Fruit fly (Drosophila melanogaster) whole organism, embryonic: ENCODE data around the gene beta4GalT7.
A peak's percentile ranks its signal among the peaks of the same experiment; 100 is the strongest.

Experiments used
- Awh ChIP-seq: fragments of 200-800 bp; sonication (Bioruptor generic); IDR thresholded peaks from 2 replicates; pipeline ENCODE4, ENCODE4 v1.3.6; 2022; ENCODE audit warnings: missing biosample characterization, missing genetic modification characterization
- Blimp-1 ChIP-seq: fragments of 200-800 bp; sonication (Bioruptor generic); optimal IDR thresholded peaks from 3 replicates; lab custom pipeline; 2018; ENCODE audit warnings: missing biosample characterization, missing genetic modification characterization, mild to moderate bottlenecking, moderate library complexity, missing genetic modification reagents
- CG11723 ChIP-seq: fragments of 200-800 bp; sonication (Bioruptor generic); optimal IDR thresholded peaks from 2 replicates; lab custom pipeline; 2017; ENCODE audit warnings: missing biosample characterization, mild to moderate bottlenecking, missing genetic modification characterization
- CG12391 ChIP-seq: fragments of 200-800 bp; sonication (Bioruptor generic); optimal IDR thresholded peaks from 3 replicates; lab custom pipeline; 2018; ENCODE audit warnings: missing biosample characterization, mild to moderate bottlenecking, missing genetic modification characterization, moderate library complexity
- CG12659 ChIP-seq: fragments of 200-800 bp; sonication (Bioruptor generic); optimal IDR thresholded peaks from 3 replicates; lab custom pipeline; 2017; ENCODE audit warnings: mild to moderate bottlenecking, missing biosample characterization, missing genetic modification reagents, missing genetic modification characterization
- CG14860 ChIP-seq: fragments of 200-800 bp; sonication (Bioruptor generic); IDR thresholded peaks from 3 replicates; pipeline ENCODE4 v1.3.6; 2022; ENCODE audit warnings: missing biosample characterization, missing genetic modification characterization; ENCODE audit not compliant: partially characterized antibody
- CG15479 ChIP-seq: fragments of 200-800 bp; sonication (Bioruptor generic); optimal IDR thresholded peaks from 3 replicates; lab custom pipeline; 2019; ENCODE audit warnings: missing biosample characterization, mild to moderate bottlenecking, missing genetic modification characterization, moderate library complexity
- CG1603 ChIP-seq: fragments of 200-800 bp; sonication (Bioruptor generic); optimal IDR thresholded peaks from 2 replicates; lab custom pipeline; 2019; ENCODE audit warnings: missing biosample characterization, mild to moderate bottlenecking, missing genetic modification characterization, moderate library complexity
- CG16863 ChIP-seq: fragments of 200-800 bp; sonication (Bioruptor generic); optimal IDR thresholded peaks from 3 replicates; lab custom pipeline; 2016; ENCODE audit warnings: missing biosample characterization, missing genetic modification characterization
- CG18262 ChIP-seq: fragments of 200-800 bp; optimal IDR thresholded peaks from 3 replicates; lab custom pipeline; 2019; ENCODE audit warnings: missing biosample characterization, mild to moderate bottlenecking, missing genetic modification characterization, moderate library complexity
- CG2120 ChIP-seq: fragments of 200-800 bp; sonication (Bioruptor generic); optimal IDR thresholded peaks from 3 replicates; lab custom pipeline; 2016; ENCODE audit warnings: missing biosample characterization, missing genetic modification characterization
- CG3065 ChIP-seq: fragments of 200-800 bp; sonication (Bioruptor generic); optimal IDR thresholded peaks from 2 replicates; lab custom pipeline; 2016; ENCODE audit warnings: missing biosample characterization, missing genetic modification characterization
- CG31365 ChIP-seq: fragments of 200-800 bp; sonication (Bioruptor generic); optimal IDR thresholded peaks from 2 replicates; lab custom pipeline; 2018; ENCODE audit warnings: missing biosample characterization, mild to moderate bottlenecking, missing genetic modification characterization
- CG31441 ChIP-seq: fragments of 200-800 bp; sonication (Bioruptor generic); IDR thresholded peaks from 2 replicates; pipeline ENCODE4 v1.3.6; 2022; ENCODE audit warnings: missing biosample characterization, missing genetic modification characterization
- CG33213 ChIP-seq: fragments of 200-800 bp; sonication (Bioruptor generic); optimal IDR thresholded peaks from 3 replicates; lab custom pipeline; 2016; ENCODE audit warnings: missing biosample characterization, missing genetic modification characterization
- CG43689 ChIP-seq: fragments of 200-800 bp; sonication (Bioruptor generic); IDR thresholded peaks from 2 replicates; pipeline ENCODE4 v1.3.6; 2022; ENCODE audit warnings: missing biosample characterization, missing genetic modification characterization
- CG4404 ChIP-seq: fragments of 200-800 bp; sonication (Bioruptor generic); IDR thresholded peaks from 2 replicates; pipeline ENCODE4 v1.3.6; 2022; ENCODE audit warnings: missing biosample characterization, missing genetic modification characterization
- CG4820 ChIP-seq: fragments of 200-800 bp; sonication (Bioruptor generic); optimal IDR thresholded peaks from 3 replicates; lab custom pipeline; 2016; ENCODE audit warnings: missing biosample characterization, missing genetic modification characterization
- CG6272 ChIP-seq: fragments of 200-800 bp; sonication (Bioruptor generic); IDR thresholded peaks from 2 replicates; pipeline ENCODE4 v1.3.6; 2022; ENCODE audit warnings: missing biosample characterization, missing genetic modification characterization
- CG6854 ChIP-seq: fragments of 200-800 bp; sonication (Bioruptor generic); optimal IDR thresholded peaks from 3 replicates; lab custom pipeline; 2017; ENCODE audit warnings: missing biosample characterization, mild to moderate bottlenecking, missing genetic modification characterization
- CG7987 ChIP-seq: fragments of 200-800 bp; sonication (Bioruptor generic); optimal IDR thresholded peaks from 2 replicates; lab custom pipeline; 2018; ENCODE audit warnings: missing biosample characterization, mild to moderate bottlenecking, missing genetic modification characterization, moderate library complexity
- CG8290 ChIP-seq, 3 experiments: fragments of 200-800 bp; sonication (Bioruptor generic); optimal IDR thresholded peaks; 2 replicates each; lab custom pipeline; 2016 to 2019; ENCODE audit warnings: missing biosample characterization in 3 of 3, missing genetic modification characterization in 3 of 3, mild to moderate bottlenecking in 2 of 3, moderate library complexity in 1 of 3
- CG9437 ChIP-seq: fragments of 200-800 bp; sonication (Bioruptor generic); optimal IDR thresholded peaks from 2 replicates; lab custom pipeline; 2018; ENCODE audit warnings: missing biosample characterization, mild to moderate bottlenecking, missing genetic modification characterization
- ERR ChIP-seq: fragments of 200-800 bp; sonication (Bioruptor generic); optimal IDR thresholded peaks from 2 replicates; lab custom pipeline; 2016; ENCODE audit warnings: missing biosample characterization, missing genetic modification characterization
- Fer1 ChIP-seq: fragments of 200-800 bp; sonication (Bioruptor generic); optimal IDR thresholded peaks from 2 replicates; lab custom pipeline; 2017; ENCODE audit warnings: missing biosample characterization, mild to moderate bottlenecking, missing genetic modification characterization
- Fer3 ChIP-seq: fragments of 200-800 bp; sonication (Bioruptor generic); optimal IDR thresholded peaks from 2 replicates; lab custom pipeline; 2018; ENCODE audit warnings: missing biosample characterization, mild to moderate bottlenecking, missing genetic modification characterization, moderate library complexity
- HHEX ChIP-seq: fragments of 200-800 bp; sonication (Bioruptor generic); optimal IDR thresholded peaks from 3 replicates; lab custom pipeline; 2017; ENCODE audit warnings: missing biosample characterization, mild to moderate bottlenecking, missing genetic modification characterization, missing genetic modification reagents
- HLHmδ ChIP-seq: fragments of 200-800 bp; sonication (Bioruptor generic); optimal IDR thresholded peaks from 2 replicates; lab custom pipeline; 2018; ENCODE audit warnings: missing biosample characterization, mild to moderate bottlenecking, missing genetic modification characterization, moderate library complexity
- Hand ChIP-seq: fragments of 200-800 bp; sonication (Bioruptor generic); optimal IDR thresholded peaks from 2 replicates; lab custom pipeline; 2017; ENCODE audit warnings: mild to moderate bottlenecking, missing biosample characterization, missing genetic modification reagents, missing genetic modification characterization
- Hr39 ChIP-seq: fragments of >200 bp; optimal IDR thresholded peaks from 2 replicates; lab custom pipeline; 2017
- NC2β ChIP-seq: fragments of 200-800 bp; sonication (Bioruptor generic); optimal IDR thresholded peaks from 2 replicates; lab custom pipeline; 2016; ENCODE audit warnings: missing biosample characterization, missing genetic modification characterization
- Vsx1 ChIP-seq: fragments of 200-800 bp; sonication (Bioruptor generic); optimal IDR thresholded peaks from 2 replicates; lab custom pipeline; 2017; ENCODE audit warnings: missing biosample characterization, mild to moderate bottlenecking, missing genetic modification characterization, missing genetic modification reagents
- abd-A ChIP-seq: fragments of 200-800 bp; sonication (Bioruptor generic); optimal IDR thresholded peaks from 3 replicates; lab custom pipeline; 2019; ENCODE audit warnings: missing biosample characterization, mild to moderate bottlenecking, missing genetic modification characterization, moderate library complexity
- aop ChIP-seq: fragments of 200-800 bp; sonication (Bioruptor generic); IDR thresholded peaks from 2 replicates; pipeline ENCODE4 v1.3.6; 2022; ENCODE audit warnings: missing biosample characterization, missing genetic modification characterization
- az2 ChIP-seq: fragments of 200-800 bp; sonication (Bioruptor generic); optimal IDR thresholded peaks from 3 replicates; lab custom pipeline; 2016; ENCODE audit warnings: missing biosample characterization, missing genetic modification characterization
- bsh ChIP-seq, 2 experiments: fragments of 200-800 bp; sonication (Bioruptor generic); optimal IDR thresholded peaks; 2 replicates each; lab custom pipeline; 2017 to 2018; ENCODE audit warnings: mild to moderate bottlenecking in 2 of 2, missing biosample characterization in 2 of 2, missing genetic modification characterization in 2 of 2, moderate library complexity in 1 of 2
- dm ChIP-seq: fragments of 200-800 bp; sonication (Bioruptor generic); optimal IDR thresholded peaks from 3 replicates; lab custom pipeline; 2016; ENCODE audit warnings: missing biosample characterization, missing genetic modification characterization
- dmrt11E ChIP-seq: fragments of 200-800 bp; sonication (Bioruptor generic); optimal IDR thresholded peaks from 3 replicates; lab custom pipeline; 2018; ENCODE audit warnings: missing biosample characterization, mild to moderate bottlenecking, missing genetic modification characterization, moderate library complexity
- gro ChIP-seq: fragments of 200-800 bp; sonication (Bioruptor generic); optimal IDR thresholded peaks from 2 replicates; lab custom pipeline; 2016; ENCODE audit warnings: missing biosample characterization, missing genetic modification characterization
- her ChIP-seq: fragments of 200-800 bp; sonication (Bioruptor generic); optimal IDR thresholded peaks from 2 replicates; lab custom pipeline; 2016; ENCODE audit warnings: missing biosample characterization, missing genetic modification characterization
- klu ChIP-seq: fragments of 200-800 bp; sonication (Bioruptor generic); IDR thresholded peaks from 2 replicates; pipeline ENCODE4 v1.3.6; 2022; ENCODE audit warnings: missing biosample characterization, missing genetic modification characterization
- luna ChIP-seq: fragments of 200-800 bp; sonication (Bioruptor generic); optimal IDR thresholded peaks from 2 replicates; lab custom pipeline; 2016; ENCODE audit warnings: missing biosample characterization, missing genetic modification characterization
- mirr ChIP-seq: fragments of 200-800 bp; sonication (Bioruptor generic); optimal IDR thresholded peaks from 3 replicates; lab custom pipeline; 2018; ENCODE audit warnings: missing biosample characterization, mild to moderate bottlenecking, missing genetic modification characterization
- peb ChIP-seq: fragments of 200-800 bp; sonication (Bioruptor generic); IDR thresholded peaks from 2 replicates; pipeline ENCODE4 v1.3.6; 2022; ENCODE audit warnings: missing biosample characterization, missing genetic modification characterization
- pnt ChIP-seq: fragments of 200-800 bp; sonication (Bioruptor generic); optimal IDR thresholded peaks from 3 replicates; lab custom pipeline; 2016; ENCODE audit warnings: missing biosample characterization, missing genetic modification characterization
- repo ChIP-seq: fragments of 200-800 bp; sonication (Bioruptor generic); optimal IDR thresholded peaks from 2 replicates; lab custom pipeline; 2016; ENCODE audit warnings: missing biosample characterization, missing genetic modification characterization
- ro ChIP-seq: fragments of 200-800 bp; sonication (Bioruptor generic); IDR thresholded peaks from 2 replicates; pipeline ENCODE4 v1.3.6; 2022; ENCODE audit warnings: missing biosample characterization, missing genetic modification characterization
- sisA ChIP-seq: fragments of 200-800 bp; sonication (Bioruptor generic); IDR thresholded peaks from 2 replicates; pipeline ENCODE4 v1.3.6; 2022; ENCODE audit warnings: missing biosample characterization, missing genetic modification characterization
- slbo ChIP-seq: fragments of 200-800 bp; sonication (Bioruptor generic); IDR thresholded peaks from 2 replicates; pipeline ENCODE4 v1.3.6; 2022; ENCODE audit warnings: missing biosample characterization, missing genetic modification characterization
- ssp ChIP-seq: fragments of 200-800 bp; sonication (Bioruptor generic); IDR thresholded peaks from 2 replicates; pipeline ENCODE4 v1.3.6; 2022; ENCODE audit warnings: missing biosample characterization, missing genetic modification characterization
- sug ChIP-seq: fragments of 200-800 bp; optimal IDR thresholded peaks from 2 replicates; lab custom pipeline; 2019; ENCODE audit warnings: missing biosample characterization, mild to moderate bottlenecking, missing genetic modification characterization, moderate library complexity

The beta4GalT7 gene

dm6 chr3R:25004763-25005162 is 18.3 kb upstream of the beta4GalT7 start (continued):
- TF ChIP-seq CG31365 (tag; lab: Kevin White, UChicago) (no peak), pnt (peak; percentile 39), CG15479 (GFP tag; lab: Kevin White, UChicago) (no peak), CG12659 (GFP tag; lab: Kevin White, UChicago) (peak; percentile 26), repo (GFP tag; lab: Kevin White, UChicago) (peak; percentile 45), CG7987 (GFP tag; lab: Kevin White, UChicago) (peak; percentile 1), abd-A (tag; lab: Kevin White, UChicago) (no peak), sisA (GFP tag; lab: Robert Waterston, UW) (peak; percentile 53), az2 (peak; percentile 61), aop (GFP tag; lab: Robert Waterston, UW) (no peak), ERR (no peak), Hand (no peak), CG6272 (no peak), CG11723 (GFP tag; lab: Kevin White, UChicago) (peak; percentile 6), CG6854 (GFP tag; lab: Kevin White, UChicago) (no peak), HLHmδ (GFP tag; lab: Kevin White, UChicago) (no peak), CG9437 (GFP tag; lab: Kevin White, UChicago) (peak; percentile 10), Fer3 (tag; lab: Kevin White, UChicago) (peak; percentile 43), Fer1 (GFP tag; lab: Kevin White, UChicago) (no peak), CG43689 (GFP tag; lab: Robert Waterston, UW) (0 out of 2 replicates have a peak, but pooled peaks have one; percentile 14), dmrt11E (peak; percentile 48), CG18262 (tag; lab: Kevin White, UChicago) (peak; percentile 44), dm (GFP tag; lab: Kevin White, UChicago) (peak; percentile 6), Awh (GFP tag; lab: Robert Waterston, UW) (0 out of 2 replicates have a peak, but pooled peaks have one; percentile 10), CG14860 (GFP tag; lab: Robert Waterston, UW) (no peak), CG4404 (GFP tag; lab: Robert Waterston, UW) (peak; percentile 40; the same call in 1 of the 2 replicates), her (GFP tag; lab: Kevin White, UChicago) (no peak), Hr39 (lab: Kevin White, UChicago) (no peak), CG1603 (peak; percentile 57), CG2120 (GFP tag; lab: Kevin White, UChicago) (no peak), bsh (GFP tag; optimal IDR thresholded peaks at IDR 0.05; lab: Kevin White, UChicago) (peak in 1 of 2 experiments; percentile 68), CG4820 (GFP tag; lab: Kevin White, UChicago) (peak; percentile 54), HHEX (GFP tag; lab: Kevin White, UChicago) (peak; percentile 29), CG12391 (peak; percentile 54), slbo (GFP tag; lab: Robert Waterston, UW) (peak; percentile 68), CG8290 (GFP tag; optimal IDR thresholded peaks at IDR 0.05; lab: Kevin White, UChicago) (no peak), CG8290 (tag; optimal IDR thresholded peaks at IDR 0.05; lab: Kevin White, UChicago) (no peak), Vsx1 (GFP tag; lab: Kevin White, UChicago) (no peak), CG16863 (peak; percentile 42), CG31441 (GFP tag; lab: Robert Waterston, UW) (0 out of 2 replicates have a peak, but pooled peaks have one; percentile 35), Blimp-1 (GFP tag; lab: Kevin White, UChicago) (peak; percentile 65), klu (no peak), gro (GFP tag; lab: Kevin White, UChicago) (no peak), luna (GFP tag; lab: Kevin White, UChicago) (no peak), CG33213 (GFP tag; lab: Kevin White, UChicago) (peak; percentile 9), ssp (GFP tag; lab: Robert Waterston, UW) (0 out of 2 replicates have a peak, but pooled peaks have one; percentile 22), mirr (no peak), sug (tag; lab: Kevin White, UChicago) (no peak), peb (GFP tag; lab: Robert Waterston, UW) (no peak), NC2β (GFP tag; lab: Kevin White, UChicago) (no peak), ro (no peak), CG3065 (GFP tag; lab: Kevin White, UChicago) (no peak)
